Fruit fly (Drosophila melanogaster) whole organism, embryonic: ENCODE data around the gene CG13081.

Source experiments
- Awh ChIP-seq: fragments of 200-800 bp; sonication (Bioruptor generic); IDR thresholded peaks from 2 replicates; pipeline ENCODE4, ENCODE4 v1.3.6; 2022; ENCODE audit warnings: missing biosample characterization, missing genetic modification characterization
- Bgb ChIP-seq: fragments of 200-800 bp; sonication (Bioruptor generic); IDR thresholded peaks from 2 replicates; pipeline ENCODE4 v1.3.6; 2022; ENCODE audit warnings: missing biosample characterization, missing genetic modification characterization; ENCODE audit not compliant: partially characterized antibody
- CG10209 ChIP-seq: fragments of 200-800 bp; sonication (Bioruptor generic); optimal IDR thresholded peaks from 3 replicates; lab custom pipeline; 2017; ENCODE audit warnings: missing biosample characterization, mild to moderate bottlenecking, missing genetic modification characterization, missing genetic modification reagents
- CG11093 ChIP-seq: fragments of 200-800 bp; sonication (Bioruptor generic); IDR thresholded peaks from 3 replicates; pipeline ENCODE4 v1.3.6; 2022; ENCODE audit warnings: missing biosample characterization, missing genetic modification characterization
- CG11398 ChIP-seq: fragments of 200-800 bp; sonication (Bioruptor generic); optimal IDR thresholded peaks from 2 replicates; lab custom pipeline; 2016; ENCODE audit warnings: missing biosample characterization, missing genetic modification characterization
- CG12155 ChIP-seq: fragments of 200-800 bp; sonication (Bioruptor generic); optimal IDR thresholded peaks from 3 replicates; lab custom pipeline; 2016; ENCODE audit warnings: missing biosample characterization, missing genetic modification characterization
- CG12744 ChIP-seq: fragments of 200-800 bp; sonication (Bioruptor generic); optimal IDR thresholded peaks from 2 replicates; lab custom pipeline; 2016; ENCODE audit warnings: missing biosample characterization, missing genetic modification characterization
- CG12942 ChIP-seq: fragments of 200-800 bp; sonication (Bioruptor generic); optimal IDR thresholded peaks from 3 replicates; lab custom pipeline; 2016; ENCODE audit warnings: missing biosample characterization, missing genetic modification characterization
- CG16863 ChIP-seq: fragments of 200-800 bp; sonication (Bioruptor generic); optimal IDR thresholded peaks from 3 replicates; lab custom pipeline; 2016; ENCODE audit warnings: missing biosample characterization, missing genetic modification characterization
- CG17385 ChIP-seq: fragments of 200-800 bp; sonication (Bioruptor generic); optimal IDR thresholded peaks from 3 replicates; lab custom pipeline; 2018; ENCODE audit warnings: missing biosample characterization, mild to moderate bottlenecking, missing genetic modification characterization
- CG2678 ChIP-seq: fragments of 200-800 bp; sonication (Bioruptor generic); optimal IDR thresholded peaks from 3 replicates; lab custom pipeline; 2019; ENCODE audit warnings: missing biosample characterization, mild to moderate bottlenecking, missing genetic modification characterization, moderate library complexity
- CG2889 ChIP-seq: fragments of 200-800 bp; sonication (Bioruptor generic); IDR thresholded peaks from 3 replicates; pipeline ENCODE4 v1.3.6; 2022; ENCODE audit warnings: missing biosample characterization, missing genetic modification characterization
- CG3065 ChIP-seq: fragments of 200-800 bp; sonication (Bioruptor generic); optimal IDR thresholded peaks from 2 replicates; lab custom pipeline; 2016; ENCODE audit warnings: missing biosample characterization, missing genetic modification characterization
- CG31365 ChIP-seq: fragments of 200-800 bp; sonication (Bioruptor generic); optimal IDR thresholded peaks from 2 replicates; lab custom pipeline; 2018; ENCODE audit warnings: missing biosample characterization, mild to moderate bottlenecking, missing genetic modification characterization
- CG32767 ChIP-seq: fragments of 200-800 bp; sonication (Bioruptor generic); IDR thresholded peaks from 2 replicates; pipeline ENCODE4 v1.3.6; 2022; ENCODE audit warnings: missing biosample characterization, missing genetic modification characterization
- CG33213 ChIP-seq: fragments of 200-800 bp; sonication (Bioruptor generic); optimal IDR thresholded peaks from 3 replicates; lab custom pipeline; 2016; ENCODE audit warnings: missing biosample characterization, missing genetic modification characterization
- CG34224 ChIP-seq: fragments of 200-800 bp; sonication (Bioruptor generic); IDR thresholded peaks from 3 replicates; pipeline ENCODE4 v1.3.6; 2022; ENCODE audit warnings: missing biosample characterization, missing genetic modification characterization; ENCODE audit not compliant: partially characterized antibody
- CG6654 ChIP-seq: fragments of 200-800 bp; sonication (Bioruptor generic); optimal IDR thresholded peaks from 2 replicates; lab custom pipeline; 2017; ENCODE audit warnings: missing biosample characterization, mild to moderate bottlenecking, missing genetic modification characterization
- CG7556 ChIP-seq: fragments of 200-800 bp; sonication (Bioruptor generic); optimal IDR thresholded peaks from 2 replicates; lab custom pipeline; 2017; ENCODE audit warnings: missing biosample characterization, mild to moderate bottlenecking, missing genetic modification characterization
- CG7839 ChIP-seq: fragments of 200-800 bp; sonication (Bioruptor generic); optimal IDR thresholded peaks from 3 replicates; lab custom pipeline; 2018; ENCODE audit warnings: missing biosample characterization, mild to moderate bottlenecking, missing genetic modification characterization, moderate library complexity
- Camta ChIP-seq: fragments of 200-800 bp; sonication (Bioruptor generic); optimal IDR thresholded peaks from 2 replicates; lab custom pipeline; 2016; ENCODE audit warnings: missing biosample characterization, missing genetic modification characterization
- Doc2 ChIP-seq: fragments of 200-800 bp; sonication (Bioruptor generic); IDR thresholded peaks from 2 replicates; pipeline ENCODE4 v1.3.6; 2022; ENCODE audit warnings: missing biosample characterization, missing genetic modification characterization
- E2f2 ChIP-seq: fragments of 200-800 bp; sonication (Bioruptor generic); IDR thresholded peaks from 2 replicates; pipeline ENCODE4 v1.3.6; 2022; ENCODE audit warnings: missing biosample characterization, missing genetic modification characterization
- GATAe ChIP-seq: fragments of 200-800 bp; sonication (Bioruptor generic); conservative IDR thresholded peaks from 2 replicates; pipeline ENCODE4 v1.3.6; 2022; ENCODE audit warnings: missing biosample characterization, missing genetic modification characterization
- H2.0 ChIP-seq: fragments of 200-800 bp; sonication (Bioruptor generic); IDR thresholded peaks from 2 replicates; pipeline ENCODE4 v1.3.6; 2022; ENCODE audit warnings: missing biosample characterization, missing genetic modification characterization
- HLH3B ChIP-seq: fragments of 200-800 bp; sonication (Bioruptor generic); IDR thresholded peaks from 2 replicates; pipeline ENCODE4 v1.3.6; 2022; ENCODE audit warnings: missing biosample characterization, missing genetic modification characterization
- Hey ChIP-seq: fragments of 200-800 bp; sonication (Bioruptor generic); optimal IDR thresholded peaks from 3 replicates; lab custom pipeline; 2018; ENCODE audit warnings: missing biosample characterization, mild to moderate bottlenecking, missing genetic modification characterization
- HmgD ChIP-seq: fragments of 200-800 bp; sonication (Bioruptor generic); optimal IDR thresholded peaks from 3 replicates; lab custom pipeline; 2016; ENCODE audit warnings: missing biosample characterization, missing genetic modification characterization
- MTF-1 ChIP-seq: fragments of 200-800 bp; sonication (Bioruptor generic); optimal IDR thresholded peaks from 2 replicates; lab custom pipeline; 2018; ENCODE audit warnings: missing biosample characterization, mild to moderate bottlenecking, missing genetic modification characterization, borderline replicate concordance
- Ptx1 ChIP-seq: fragments of 200-800 bp; sonication (Bioruptor generic); IDR thresholded peaks from 2 replicates; pipeline ENCODE4 v1.3.6; 2022; ENCODE audit warnings: missing biosample characterization, missing genetic modification characterization
- Sry-β ChIP-seq: fragments of 200-800 bp; sonication (Bioruptor generic); optimal IDR thresholded peaks from 2 replicates; lab custom pipeline; 2018; ENCODE audit warnings: missing biosample characterization, mild to moderate bottlenecking, missing genetic modification characterization, moderate library complexity
- YL-1 ChIP-seq: fragments of 200-800 bp; sonication (Bioruptor generic); optimal IDR thresholded peaks from 3 replicates; lab custom pipeline; 2017; ENCODE audit warnings: missing biosample characterization, mild to moderate bottlenecking, missing genetic modification characterization
- ap ChIP-seq: fragments of 200-800 bp; sonication (Bioruptor generic); IDR thresholded peaks from 2 replicates; pipeline ENCODE4 v1.3.6; 2022; ENCODE audit warnings: missing biosample characterization, missing genetic modification characterization
- chn ChIP-seq: fragments of 200-800 bp; sonication (Bioruptor generic); optimal IDR thresholded peaks from 2 replicates; lab custom pipeline; 2016; ENCODE audit warnings: missing biosample characterization, missing genetic modification characterization
- corto ChIP-seq: fragments of 200-800 bp; sonication (Bioruptor generic); optimal IDR thresholded peaks from 2 replicates; lab custom pipeline; 2016; ENCODE audit warnings: missing biosample characterization, mild to moderate bottlenecking, missing genetic modification characterization, moderate library complexity
- esg ChIP-seq: fragments of 200-800 bp; sonication (Bioruptor generic); conservative IDR thresholded peaks from 2 replicates; pipeline ENCODE4 v1.3.6; 2022; ENCODE audit warnings: missing biosample characterization, missing genetic modification characterization
- hkb ChIP-seq, 2 experiments: fragments of 200-800 bp in 1 of 2; fragments of >200 bp in 1 of 2; sonication (Bioruptor generic) in 1 of 2; IDR thresholded peaks in 1 of 2; optimal IDR thresholded peaks in 1 of 2; 2 replicates each; pipeline versions ENCODE4 v1.3.6 to Lab custom; 2017 to 2022; ENCODE audit warnings: missing biosample characterization in 1 of 2, missing genetic modification characterization in 1 of 2
- kah ChIP-seq: fragments of 200-800 bp; sonication (Bioruptor generic); optimal IDR thresholded peaks from 2 replicates; lab custom pipeline; 2018; ENCODE audit warnings: missing biosample characterization, mild to moderate bottlenecking, missing genetic modification characterization
- oc ChIP-seq: fragments of 200-800 bp; sonication (Bioruptor generic); optimal IDR thresholded peaks from 2 replicates; lab custom pipeline; 2018; ENCODE audit warnings: missing biosample characterization, mild to moderate bottlenecking, missing genetic modification characterization, moderate library complexity
- otp ChIP-seq: fragments of 200-800 bp; sonication (Bioruptor generic); IDR thresholded peaks from 3 replicates; pipeline ENCODE4, ENCODE4 v1.3.6; 2022; ENCODE audit warnings: missing biosample characterization, missing genetic modification characterization
- pros ChIP-seq: fragments of 200-800 bp; sonication (Bioruptor generic); optimal IDR thresholded peaks from 3 replicates; lab custom pipeline; 2019; ENCODE audit warnings: missing biosample characterization, mild to moderate bottlenecking, missing genetic modification characterization, moderate library complexity
- sens-2 ChIP-seq: fragments of 200-800 bp; sonication (Bioruptor generic); IDR thresholded peaks from 2 replicates; pipeline ENCODE4 v1.3.6; 2022; ENCODE audit warnings: missing biosample characterization, missing genetic modification characterization
- slbo ChIP-seq: fragments of 200-800 bp; sonication (Bioruptor generic); IDR thresholded peaks from 2 replicates; pipeline ENCODE4 v1.3.6; 2022; ENCODE audit warnings: missing biosample characterization, missing genetic modification characterization
- sna ChIP-seq: fragments of 200-800 bp; sonication (Bioruptor generic); IDR thresholded peaks from 2 replicates; pipeline ENCODE4 v1.3.6; 2022; ENCODE audit warnings: missing biosample characterization, missing genetic modification characterization; ENCODE audit not compliant: partially characterized antibody
- sr ChIP-seq: fragments of 200-800 bp; sonication (Bioruptor generic); IDR thresholded peaks from 3 replicates; pipeline ENCODE4 v1.3.6; 2022; ENCODE audit warnings: missing biosample characterization, missing genetic modification characterization
- sug ChIP-seq: fragments of 200-800 bp; optimal IDR thresholded peaks from 2 replicates; lab custom pipeline; 2019; ENCODE audit warnings: missing biosample characterization, mild to moderate bottlenecking, missing genetic modification characterization, moderate library complexity
- ttk ChIP-seq: fragments of 200-800 bp; sonication (Bioruptor generic); IDR thresholded peaks from 2 replicates; pipeline ENCODE4 v2.1.2; 2022; ENCODE audit warnings: missing biosample characterization, missing genetic modification characterization
- tup ChIP-seq: fragments of 200-800 bp; sonication (Bioruptor generic); optimal IDR thresholded peaks from 2 replicates; lab custom pipeline; 2016; ENCODE audit warnings: missing biosample characterization, mild to moderate bottlenecking, missing genetic modification characterization, moderate library complexity
- tx ChIP-seq: fragments of 200-800 bp; sonication (Bioruptor generic); optimal IDR thresholded peaks from 2 replicates; lab custom pipeline; 2016; ENCODE audit warnings: missing biosample characterization, missing genetic modification characterization

Gene CG13081

DNA sequence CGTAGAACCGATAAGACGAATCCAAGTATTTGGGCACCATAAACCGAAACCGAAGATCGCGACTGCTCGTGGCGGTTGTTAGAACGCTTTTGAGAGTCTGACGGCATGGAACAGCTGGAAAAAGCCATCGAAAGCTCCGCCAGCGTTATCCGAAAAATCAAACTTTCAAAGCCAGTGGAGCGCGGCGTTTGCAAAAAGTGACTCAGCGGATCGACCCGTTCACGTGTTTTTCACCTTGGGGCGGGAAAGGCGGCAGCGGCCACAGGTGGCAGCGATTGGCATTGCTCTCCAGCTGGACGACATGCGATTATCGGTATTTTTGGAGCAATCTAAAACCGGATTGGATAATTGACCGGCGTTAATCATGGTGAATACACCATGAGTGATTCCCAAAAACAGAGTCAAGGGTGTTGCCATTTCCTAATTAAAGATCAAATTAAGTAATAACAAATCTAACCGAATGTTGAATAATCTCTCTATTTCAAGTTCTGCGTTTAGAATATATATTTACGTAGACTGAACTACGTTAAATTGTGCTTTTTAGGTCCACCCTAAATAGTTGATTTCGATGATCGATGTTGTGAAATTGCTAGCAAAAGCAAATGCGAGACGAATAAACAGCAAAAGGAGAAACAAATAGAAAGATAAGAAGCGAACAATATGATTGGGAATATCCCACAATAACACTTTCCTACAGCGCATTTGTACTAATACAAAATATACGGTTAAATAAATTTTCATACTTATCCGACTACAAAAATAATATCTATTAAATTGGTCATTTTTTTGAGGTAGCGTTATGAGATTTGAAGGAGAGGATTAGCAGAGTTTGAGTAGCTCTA is 6.7 kb downstream of the CG13081 start, which contains the start of gene CG10337 (continued):
- TF ChIP-seq HLH3B (peak; percentile 36; the same call in 1 of the 2 replicates), esg (no peak), sna (GFP tag; lab: Robert Waterston, UW) (no peak), tx (GFP tag; lab: Kevin White, UChicago) (peak; percentile 39), Sry-β (GFP tag; lab: Kevin White, UChicago) (no peak), Awh (no peak), CG6654 (GFP tag; lab: Kevin White, UChicago) (no peak), sr (GFP tag; lab: Robert Waterston, UW) (no peak), corto (no peak), CG31365 (tag; lab: Kevin White, UChicago) (no peak), CG34224 (0 out of 3 replicates have a peak, but pooled peaks have one; percentile 25), GATAe (no peak), Hey (no peak), HmgD (GFP tag; lab: Kevin White, UChicago) (no peak), Ptx1 (GFP tag; lab: Robert Waterston, UW) (peak; percentile 25; the same call in 1 of the 2 replicates), CG7556 (GFP tag; lab: Kevin White, UChicago) (peak; percentile 70), CG3065 (GFP tag; lab: Kevin White, UChicago) (no peak), E2f2 (GFP tag; lab: Robert Waterston, UW) (peak; percentile 30; the same call in 1 of the 2 replicates), ap (GFP tag; lab: Robert Waterston, UW) (no peak), CG12744 (GFP tag; lab: Kevin White, UChicago) (no peak), CG33213 (GFP tag; lab: Kevin White, UChicago) (no peak), kah (GFP tag; lab: Kevin White, UChicago) (peak; percentile 34), CG16863 (GFP tag; lab: Kevin White, UChicago) (no peak), sug (peak; percentile 79), YL-1 (peak; percentile 34), CG2889 (no peak), tup (GFP tag; lab: Kevin White, UChicago) (no peak), CG7839 (tag; lab: Kevin White, UChicago) (peak; percentile 40), CG12155 (GFP tag; lab: Kevin White, UChicago) (peak; percentile 16), CG12942 (GFP tag; lab: Kevin White, UChicago) (no peak), CG11093 (no peak), CG2678 (tag; lab: Kevin White, UChicago) (peak; percentile 73), pros (no peak), Doc2 (GFP tag; lab: Robert Waterston, UW) (no peak), otp (GFP tag; lab: Robert Waterston, UW) (peak; percentile 52; the same call in 1 of the 3 replicates), CG11398 (GFP tag; lab: Kevin White, UChicago) (peak; percentile 31), MTF-1 (GFP tag; lab: Kevin White, UChicago) (no peak), CG17385 (peak; percentile 60), Bgb (GFP tag; lab: Robert Waterston, UW) (no peak), H2.0 (GFP tag; lab: Robert Waterston, UW) (no peak), Camta (no peak), chn (GFP tag; lab: Kevin White, UChicago) (no peak), ttk (no peak), sens-2 (GFP tag; lab: Robert Waterston, UW) (no peak), hkb (optimal IDR thresholded peaks at IDR 0.05; lab: Kevin White, UChicago) (no peak), hkb (GFP tag; IDR thresholded peaks at IDR 0.05; lab: Robert Waterston, UW) (no peak; the same call in 1 of the 2 replicates), CG10209 (GFP tag; lab: Kevin White, UChicago) (peak; percentile 38), slbo (GFP tag; lab: Robert Waterston, UW) (peak; percentile 29; the same call in 1 of the 2 replicates), CG32767 (GFP tag; lab: Robert Waterston, UW) (no peak), oc (tag; lab: Kevin White, UChicago) (peak; percentile 27)
